Worm (Caenorhabditis elegans) whole organism, L1 larva: ENCODE measurements around the gene elf-1.

Experiments
- C04F5.9 ChIP-seq: sonication (generic microtip); optimal IDR thresholded peaks from 2 replicates; lab custom pipeline; 2016; ENCODE audit warnings: missing genetic modification characterization, missing compliant biosample characterization
- C16A3.4 ChIP-seq: fragments of 150-350 bp; optimal IDR thresholded peaks from 2 replicates; lab custom pipeline; 2014; ENCODE audit warnings: missing biosample characterization, missing genetic modification characterization
- C34B4.2 ChIP-seq: sonication (generic microtip); optimal IDR thresholded peaks from 2 replicates; lab custom pipeline; 2017; ENCODE audit warnings: mild to moderate bottlenecking, missing genetic modification characterization, missing compliant biosample characterization
- Y116A8C.19 ChIP-seq: sonication (generic microtip); optimal IDR thresholded peaks from 2 replicates; lab custom pipeline; 2016; ENCODE audit warnings: missing compliant biosample characterization, missing genetic modification characterization, borderline replicate concordance
- aly-2 ChIP-seq: fragments of 150-350 bp; optimal IDR thresholded peaks from 2 replicates; lab custom pipeline; 2014; ENCODE audit warnings: missing biosample characterization, missing genetic modification characterization
- ama-1 ChIP-seq: fragments of 150-350 bp; optimal IDR thresholded peaks from 2 replicates; lab custom pipeline; 2014
- blmp-1 ChIP-seq: fragments of 150-350 bp; optimal IDR thresholded peaks from 2 replicates; lab custom pipeline; 2014; ENCODE audit warnings: missing biosample characterization, missing genetic modification characterization
- ceh-63 ChIP-seq: fragments of 200-800 bp; sonication (Bioruptor generic); optimal IDR thresholded peaks from 2 replicates; lab custom pipeline; 2018; ENCODE audit warnings: mild to moderate bottlenecking, missing genetic modification characterization, missing compliant biosample characterization
- ceh-88 ChIP-seq: fragments of 200-800 bp; sonication (Bioruptor generic); IDR thresholded peaks from 2 replicates; pipeline ENCODE4 v1.3.6; 2022; ENCODE audit warnings: missing genetic modification characterization, missing compliant biosample characterization
- ceh-90 ChIP-seq: sonication (generic microtip); optimal IDR thresholded peaks from 2 replicates; lab custom pipeline; 2016; ENCODE audit warnings: missing genetic modification characterization, missing compliant biosample characterization
- ces-1 ChIP-seq: fragments of 150-350 bp; optimal IDR thresholded peaks from 2 replicates; lab custom pipeline; 2014; ENCODE audit warnings: missing biosample characterization, missing genetic modification reagents, missing genetic modification characterization
- dpl-1 ChIP-seq, 3 experiments: fragments of 150-350 bp in 2 of 3; sonication (generic microtip) in 1 of 3; optimal IDR thresholded peaks; 2 replicates each; lab custom pipeline; 2014 to 2017; ENCODE audit warnings: missing biosample characterization in 3 of 3, missing genetic modification characterization in 3 of 3, missing genetic modification reagents in 3 of 3
- efl-1 ChIP-seq, 4 experiments: fragments of 150-350 bp; optimal IDR thresholded peaks in 3 of 4; peaks in 1 of 4; 1 replicate in 1 of 4; 2 replicates in 3 of 4; lab custom pipeline; 2014; ENCODE audit warnings: missing biosample characterization in 2 of 4, missing genetic modification characterization in 2 of 4, missing genetic modification reagents in 2 of 4
- efl-3 ChIP-seq: fragments of 200-800 bp; sonication (Bioruptor generic); optimal IDR thresholded peaks from 2 replicates; lab custom pipeline; 2018; ENCODE audit warnings: mild to moderate bottlenecking, missing genetic modification characterization, missing compliant biosample characterization
- egl-13 ChIP-seq: sonication (generic microtip); optimal IDR thresholded peaks from 2 replicates; lab custom pipeline; 2016; ENCODE audit warnings: missing genotype, missing genetic modification reagents, missing genetic modification characterization, missing compliant biosample characterization
- elt-3 ChIP-seq, 6 experiments: fragments of 150-350 bp in 1 of 6; sonication (generic microtip); optimal IDR thresholded peaks; 2 replicates each; lab custom pipeline; 2017 to 2018; ENCODE audit warnings: missing biosample characterization in 6 of 6, missing genetic modification characterization in 6 of 6, inconsistent platforms in 1 of 6
- ets-5 ChIP-seq: fragments of 200-800 bp; sonication (Bioruptor generic); IDR thresholded peaks from 2 replicates; pipeline ENCODE4 v1.3.6; 2022; ENCODE audit warnings: missing genetic modification characterization, missing compliant biosample characterization
- fkh-10 ChIP-seq: sonication (generic microtip); optimal IDR thresholded peaks from 2 replicates; lab custom pipeline; 2017; ENCODE audit warnings: missing biosample characterization, missing genetic modification reagents, missing genetic modification characterization
- fkh-8 ChIP-seq: sonication (generic microtip); optimal IDR thresholded peaks from 2 replicates; lab custom pipeline; 2016; ENCODE audit warnings: mild to moderate bottlenecking, missing genetic modification characterization, missing compliant biosample characterization
- grh-1 ChIP-seq: fragments of 200-800 bp; sonication (Bioruptor generic); IDR thresholded peaks from 2 replicates; pipeline ENCODE4 v1.3.6; 2022; ENCODE audit warnings: missing genetic modification reagents, missing genetic modification characterization, missing compliant biosample characterization
- hpl-2 ChIP-seq: fragments of 150-350 bp; optimal IDR thresholded peaks from 2 replicates; lab custom pipeline; 2014; ENCODE audit warnings: missing biosample characterization, missing genetic modification reagents, missing genetic modification characterization
- isw-1 ChIP-seq: fragments of 200-800 bp; sonication (Bioruptor generic); IDR thresholded peaks from 2 replicates; pipeline ENCODE4 v1.3.6; 2022; ENCODE audit warnings: missing genetic modification characterization, missing compliant biosample characterization
- lin-13 ChIP-seq: fragments of 150-350 bp; optimal IDR thresholded peaks from 2 replicates; lab custom pipeline; 2014; ENCODE audit warnings: missing biosample characterization, missing genetic modification reagents, missing genetic modification characterization
- lin-14 ChIP-seq: fragments of 200-800 bp; sonication (Bioruptor generic); optimal IDR thresholded peaks from 2 replicates; lab custom pipeline; 2018; ENCODE audit warnings: mild to moderate bottlenecking, missing genetic modification characterization, moderate library complexity, missing compliant biosample characterization
- lin-15B ChIP-seq: fragments of 150-350 bp; sonication (generic microtip); optimal IDR thresholded peaks from 3 replicates; lab custom pipeline; 2014; ENCODE audit warnings: missing biosample characterization, missing genetic modification characterization
- lin-35 ChIP-seq, 2 experiments: fragments of 150-350 bp; optimal IDR thresholded peaks; 2 replicates each; lab custom pipeline; 2014; ENCODE audit warnings: missing biosample characterization in 2 of 2, missing genetic modification characterization in 2 of 2, missing genetic modification reagents in 2 of 2
- lin-39 ChIP-seq: fragments of 150-350 bp; optimal IDR thresholded peaks from 2 replicates; lab custom pipeline; 2014; ENCODE audit warnings: missing biosample characterization, missing genetic modification reagents, missing genetic modification characterization
- lsy-2 ChIP-seq, 2 experiments: fragments of 150-350 bp; optimal IDR thresholded peaks; 2 replicates each; lab custom pipeline; 2014; ENCODE audit warnings: missing biosample characterization in 2 of 2, missing genetic modification characterization in 2 of 2
- mef-2 ChIP-seq: fragments of 150-350 bp; optimal IDR thresholded peaks from 2 replicates; lab custom pipeline; 2014; ENCODE audit warnings: missing biosample characterization, missing genetic modification characterization
- mep-1 ChIP-seq: fragments of 150-350 bp; optimal IDR thresholded peaks from 2 replicates; lab custom pipeline; 2014; ENCODE audit warnings: missing biosample characterization, missing genetic modification characterization
- nhr-12 ChIP-seq: sonication (generic microtip); optimal IDR thresholded peaks from 2 replicates; lab custom pipeline; 2017; ENCODE audit warnings: missing biosample characterization, missing genetic modification characterization
- nhr-20 ChIP-seq: sonication (generic microtip); optimal IDR thresholded peaks from 2 replicates; lab custom pipeline; 2016; ENCODE audit warnings: mild to moderate bottlenecking, missing genetic modification characterization, missing compliant biosample characterization
- nhr-237 ChIP-seq: fragments of 150-350 bp; optimal IDR thresholded peaks from 2 replicates; lab custom pipeline; 2014; ENCODE audit warnings: missing biosample characterization, missing genetic modification characterization
- nhr-84 ChIP-seq: sonication (generic microtip); optimal IDR thresholded peaks from 2 replicates; lab custom pipeline; 2017; ENCODE audit warnings: missing biosample characterization, missing genetic modification characterization
- nhr-85 ChIP-seq: sonication (generic microtip); peaks from one replicate; lab custom pipeline; 2016; ENCODE audit warnings: missing genetic modification characterization, inconsistent platforms, missing compliant biosample characterization
- nhr-90 ChIP-seq: sonication (generic microtip); optimal IDR thresholded peaks from 2 replicates; lab custom pipeline; 2016; ENCODE audit warnings: mild to moderate bottlenecking, missing genetic modification characterization, missing compliant biosample characterization; ENCODE audit not compliant: poor library complexity
- pag-3 ChIP-seq: sonication (generic microtip); optimal IDR thresholded peaks from 2 replicates; lab custom pipeline; 2017; ENCODE audit warnings: missing genetic modification characterization, mild to moderate bottlenecking, missing compliant biosample characterization, antibody characterized with exemption, borderline replicate concordance; ENCODE audit not compliant: insufficient read depth
- skn-1 ChIP-seq: fragments of 150-350 bp; optimal IDR thresholded peaks from 2 replicates; lab custom pipeline; 2014; ENCODE audit warnings: missing biosample characterization, missing genetic modification characterization
- snpc-4 ChIP-seq: fragments of 150-350 bp; optimal IDR thresholded peaks from 2 replicates; lab custom pipeline; 2014; ENCODE audit warnings: missing biosample characterization, missing genetic modification characterization
- snu-23 ChIP-seq: sonication (generic microtip); optimal IDR thresholded peaks from 2 replicates; lab custom pipeline; 2016; ENCODE audit warnings: missing genetic modification characterization, missing compliant biosample characterization
- swsn-7 ChIP-seq: sonication (generic microtip); optimal IDR thresholded peaks from 2 replicates; lab custom pipeline; 2016; ENCODE audit warnings: missing genetic modification characterization, missing compliant biosample characterization
- tbx-2 ChIP-seq: sonication (generic microtip); optimal IDR thresholded peaks from 2 replicates; lab custom pipeline; 2016; ENCODE audit warnings: missing genetic modification characterization, missing compliant biosample characterization
- tlp-1 ChIP-seq: fragments of 150-350 bp; optimal IDR thresholded peaks from 2 replicates; lab custom pipeline; 2014; ENCODE audit warnings: missing biosample characterization, missing genetic modification characterization
- unc-130 ChIP-seq: fragments of 150-350 bp; optimal IDR thresholded peaks from 2 replicates; lab custom pipeline; 2017; ENCODE audit warnings: missing biosample characterization, missing genetic modification characterization, inconsistent platforms
- unc-30 ChIP-seq: sonication (generic microtip); optimal IDR thresholded peaks from 2 replicates; lab custom pipeline; 2017; ENCODE audit warnings: missing biosample characterization, missing genetic modification characterization
- unc-62 ChIP-seq: fragments of 150-350 bp; optimal IDR thresholded peaks from 2 replicates; lab custom pipeline; 2014; ENCODE audit warnings: missing biosample characterization, missing genetic modification reagents, missing genetic modification characterization
- unc-86 ChIP-seq: sonication (generic microtip); optimal IDR thresholded peaks from 2 replicates; lab custom pipeline; 2016; ENCODE audit warnings: missing genetic modification characterization, missing compliant biosample characterization
- unc-98 ChIP-seq: fragments of 200-800 bp; sonication (Bioruptor generic); IDR thresholded peaks from 2 replicates; pipeline ENCODE4 v1.3.6; 2022; ENCODE audit warnings: missing genetic modification characterization, missing compliant biosample characterization
- xbp-1 ChIP-seq: sonication (generic microtip); optimal IDR thresholded peaks from 2 replicates; lab custom pipeline; 2016; ENCODE audit warnings: missing genetic modification characterization, missing compliant biosample characterization
- zag-1 ChIP-seq: fragments of 150-350 bp; optimal IDR thresholded peaks from 2 replicates; lab custom pipeline; 2014; ENCODE audit warnings: missing biosample characterization, missing genetic modification characterization

Gene elf-1

ce11 chrIII:654365-654764 lies 34.6 kb upstream of the elf-1 start:
- TF ChIP-seq skn-1 (tag; lab: Kevin White, UChicago) (peak; percentile 21), efl-1 (optimal IDR thresholded peaks at IDR 0.05; lab: Kevin White, UChicago) (no peak), efl-1 (GFP tag; optimal IDR thresholded peaks at IDR 0.05 in 1 of 2; lab: Kevin White, UChicago) (peak in 1 of 2 experiments; percentile 28), fkh-8 (tag; lab: Kevin White, UChicago) (no peak), Y116A8C.19 (tag; lab: Kevin White, UChicago) (no peak), blmp-1 (tag; lab: Kevin White, UChicago) (peak; percentile 68)

ce11 chrIII:656660-657059 lies 32.3 kb upstream of the elf-1 start:
- TF ChIP-seq unc-62 (no peak), snu-23 (GFP tag; lab: Kevin White, UChicago) (peak; percentile 9), nhr-85 (tag; lab: Kevin White, UChicago) (peak; percentile 77), blmp-1 (tag; lab: Kevin White, UChicago) (peak; percentile 85), tlp-1 (tag; lab: Kevin White, UChicago) (no peak), lin-15B (tag; lab: Kevin White, UChicago) (no peak), ets-5 (no peak), zag-1 (tag; lab: Kevin White, UChicago) (no peak), unc-30 (tag; lab: Kevin White, UChicago) (no peak), ceh-63 (GFP tag; lab: Kevin White, UChicago) (no peak), ces-1 (no peak), nhr-84 (tag; lab: Kevin White, UChicago) (no peak), fkh-10 (no peak), tbx-2 (tag; lab: Kevin White, UChicago) (no peak), hpl-2 (no peak), lsy-2 (tag; optimal IDR thresholded peaks at IDR 0.05; lab: Kevin White, UChicago) (no peak), unc-86 (tag; lab: Kevin White, UChicago) (no peak), lin-13 (GFP tag; lab: Kevin White, UChicago) (no peak), efl-3 (GFP tag; lab: Kevin White, UChicago) (no peak), snpc-4 (tag; lab: Kevin White, UChicago) (no peak), elt-3 (tag; optimal IDR thresholded peaks at IDR 0.05; lab: Kevin White, UChicago) (peak in 1 of 6 experiments; percentile 60), mep-1 (tag; lab: Kevin White, UChicago) (peak; percentile 15), nhr-20 (tag; lab: Kevin White, UChicago) (peak; percentile 4), Y116A8C.19 (tag; lab: Kevin White, UChicago) (no peak), C04F5.9 (no peak), xbp-1 (tag; lab: Kevin White, UChicago) (no peak), nhr-12 (tag; lab: Kevin White, UChicago) (no peak), fkh-8 (tag; lab: Kevin White, UChicago) (no peak), aly-2 (tag; lab: Kevin White, UChicago) (no peak), dpl-1 (GFP tag; optimal IDR thresholded peaks at IDR 0.05; lab: Kevin White, UChicago) (no peak), lin-14 (GFP tag; lab: Kevin White, UChicago) (peak; percentile 45), nhr-90 (tag; lab: Kevin White, UChicago) (no peak), unc-98 (GFP tag; lab: Robert Waterston, UW) (no peak), ceh-90 (tag; lab: Kevin White, UChicago) (no peak)

DNA sequence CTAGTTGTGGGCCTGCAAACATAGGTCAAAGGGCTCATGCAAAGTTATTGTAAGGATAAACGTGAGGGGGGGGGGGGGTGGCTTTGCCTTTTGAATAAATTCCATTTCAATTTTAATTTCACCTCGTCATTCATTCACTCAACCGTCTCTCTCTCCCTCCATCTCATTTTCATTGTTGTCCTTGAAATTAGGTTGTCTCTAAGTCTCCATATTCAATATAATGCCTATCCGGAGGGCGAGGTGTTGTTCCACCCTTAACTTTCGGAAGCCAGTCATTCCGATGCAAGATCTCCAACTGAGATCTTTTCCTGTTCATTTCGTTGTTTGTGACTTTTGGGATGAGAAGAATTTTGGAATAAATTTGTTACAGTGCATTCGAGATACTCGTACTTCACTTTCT lies 31.7 kb upstream of the elf-1 start:
- TF ChIP-seq dpl-1 (GFP tag; optimal IDR thresholded peaks at IDR 0.05; lab: Kevin White, UChicago) (no peak), egl-13 (tag; lab: Kevin White, UChicago) (no peak), nhr-85 (tag; lab: Kevin White, UChicago) (peak; percentile 76), isw-1 (GFP tag; lab: Robert Waterston, UW) (no peak), grh-1 (GFP tag; lab: Robert Waterston, UW) (no peak), lin-39 (tag; lab: Kevin White, UChicago) (no peak), tlp-1 (tag; lab: Kevin White, UChicago) (no peak), mef-2 (tag; lab: Kevin White, UChicago) (no peak), blmp-1 (tag; lab: Kevin White, UChicago) (peak; percentile 95), unc-130 (tag; lab: Kevin White, UChicago) (no peak), lin-14 (GFP tag; lab: Kevin White, UChicago) (peak; percentile 77), ama-1 (lab: Kevin White, UChicago) (no peak), lin-35 (GFP tag; optimal IDR thresholded peaks at IDR 0.05; lab: Kevin White, UChicago) (no peak), snpc-4 (tag; lab: Kevin White, UChicago) (no peak), pag-3 (tag; lab: Kevin White, UChicago) (no peak), C16A3.4 (tag; lab: Kevin White, UChicago) (no peak), fkh-10 (no peak), snu-23 (GFP tag; lab: Kevin White, UChicago) (no peak), C34B4.2 (tag; lab: Kevin White, UChicago) (no peak), nhr-20 (tag; lab: Kevin White, UChicago) (peak; percentile 4), C04F5.9 (no peak), nhr-237 (no peak), swsn-7 (tag; lab: Kevin White, UChicago) (no peak), ceh-88 (GFP tag; lab: Robert Waterston, UW) (no peak)
